Fruit fly (Drosophila melanogaster) whole organism, embryonic: Measurements from ENCODE around the gene CG14220.

Experiments
- ATbp ChIP-seq: fragments of 200-800 bp; sonication (Bioruptor generic); optimal IDR thresholded peaks from 2 replicates; lab custom pipeline; 2017; ENCODE audit warnings: missing biosample characterization, mild to moderate bottlenecking, missing genetic modification characterization, missing genetic modification reagents
- B-H2 ChIP-seq: fragments of 200-800 bp; sonication (Bioruptor generic); optimal IDR thresholded peaks from 2 replicates; lab custom pipeline; 2018; ENCODE audit warnings: missing biosample characterization, mild to moderate bottlenecking, missing genetic modification characterization
- Bgb ChIP-seq: fragments of 200-800 bp; sonication (Bioruptor generic); IDR thresholded peaks from 2 replicates; pipeline ENCODE4 v1.3.6; 2022; ENCODE audit warnings: missing biosample characterization, missing genetic modification characterization; ENCODE audit not compliant: partially characterized antibody
- CG11247 ChIP-seq: fragments of 200-800 bp; sonication (Bioruptor generic); IDR thresholded peaks from 2 replicates; pipeline ENCODE4 v1.3.6; 2022; ENCODE audit warnings: missing biosample characterization, missing genetic modification characterization
- CG12299 ChIP-seq: fragments of 200-800 bp; sonication (Bioruptor generic); optimal IDR thresholded peaks from 2 replicates; lab custom pipeline; 2018; ENCODE audit warnings: missing biosample characterization, mild to moderate bottlenecking, missing genetic modification characterization
- CG12391 ChIP-seq: fragments of 200-800 bp; sonication (Bioruptor generic); optimal IDR thresholded peaks from 3 replicates; lab custom pipeline; 2018; ENCODE audit warnings: missing biosample characterization, mild to moderate bottlenecking, missing genetic modification characterization, moderate library complexity
- CG14014 ChIP-seq: fragments of 200-800 bp; sonication (Bioruptor generic); IDR thresholded peaks from 2 replicates; pipeline ENCODE4 v1.3.6; 2022; ENCODE audit warnings: missing biosample characterization, missing genetic modification characterization
- CG14050 ChIP-seq: fragments of 200-800 bp; sonication (Bioruptor generic); IDR thresholded peaks from 3 replicates; pipeline ENCODE4 v1.3.6; 2022; ENCODE audit warnings: missing biosample characterization, missing genetic modification characterization
- CG14965 ChIP-seq: fragments of 200-800 bp; sonication (Bioruptor generic); optimal IDR thresholded peaks from 2 replicates; lab custom pipeline; 2016; ENCODE audit warnings: missing biosample characterization, missing genetic modification characterization, borderline replicate concordance
- CG15269 ChIP-seq: fragments of 200-800 bp; sonication (Bioruptor generic); optimal IDR thresholded peaks from 2 replicates; lab custom pipeline; 2018; ENCODE audit warnings: missing biosample characterization, mild to moderate bottlenecking, missing genetic modification characterization, moderate library complexity
- CG15479 ChIP-seq: fragments of 200-800 bp; sonication (Bioruptor generic); optimal IDR thresholded peaks from 3 replicates; lab custom pipeline; 2019; ENCODE audit warnings: missing biosample characterization, mild to moderate bottlenecking, missing genetic modification characterization, moderate library complexity
- CG34376 ChIP-seq: fragments of 200-800 bp; sonication (Bioruptor generic); optimal IDR thresholded peaks from 2 replicates; lab custom pipeline; 2018; ENCODE audit warnings: missing biosample characterization, mild to moderate bottlenecking, missing genetic modification characterization
- CG42726 ChIP-seq: fragments of 200-800 bp; sonication (Bioruptor generic); IDR thresholded peaks from 2 replicates; pipeline ENCODE4 v1.3.6; 2022; ENCODE audit warnings: missing biosample characterization, missing genetic modification characterization; ENCODE audit not compliant: partially characterized antibody
- CG4730 ChIP-seq: fragments of 200-800 bp; sonication (Bioruptor generic); IDR thresholded peaks from 2 replicates; pipeline ENCODE4 v1.3.6; 2022; ENCODE audit warnings: missing biosample characterization, missing genetic modification characterization
- CG4854 ChIP-seq: fragments of 200-800 bp; sonication (Bioruptor generic); optimal IDR thresholded peaks from 2 replicates; lab custom pipeline; 2016; ENCODE audit warnings: missing biosample characterization, missing genetic modification characterization, inconsistent platforms
- CG7372 ChIP-seq: fragments of 200-800 bp; sonication (Bioruptor generic); IDR thresholded peaks from 2 replicates; pipeline ENCODE4 v1.3.6; 2022; ENCODE audit warnings: missing biosample characterization, missing genetic modification characterization
- CG8388 ChIP-seq: fragments of 200-800 bp; sonication (Bioruptor generic); optimal IDR thresholded peaks from 2 replicates; lab custom pipeline; 2019; ENCODE audit warnings: missing biosample characterization, mild to moderate bottlenecking, missing genetic modification characterization, moderate library complexity
- CG8478 ChIP-seq: fragments of >200 bp; optimal IDR thresholded peaks from 2 replicates; lab custom pipeline; 2018
- CG9727 ChIP-seq: fragments of 200-800 bp; sonication (Bioruptor generic); optimal IDR thresholded peaks from 3 replicates; lab custom pipeline; 2017; ENCODE audit warnings: missing biosample characterization, mild to moderate bottlenecking, missing genetic modification characterization
- CoRest ChIP-seq: fragments of 200-800 bp; sonication (Bioruptor generic); optimal IDR thresholded peaks from 3 replicates; lab custom pipeline; 2018; ENCODE audit warnings: missing biosample characterization, mild to moderate bottlenecking, missing genetic modification characterization, moderate library complexity
- Dip2 ChIP-seq: fragments of 200-800 bp; sonication (Bioruptor generic); IDR thresholded peaks from 2 replicates; pipeline ENCODE4 v1.3.6; 2022; ENCODE audit warnings: missing biosample characterization, missing genetic modification characterization
- Dip3 ChIP-seq: fragments of 200-800 bp; sonication (Bioruptor generic); optimal IDR thresholded peaks from 3 replicates; lab custom pipeline; 2016; ENCODE audit warnings: missing biosample characterization, missing genetic modification characterization
- Ets97D ChIP-seq: fragments of 200-800 bp; sonication (Bioruptor generic); optimal IDR thresholded peaks from 3 replicates; lab custom pipeline; 2016; ENCODE audit warnings: missing biosample characterization, missing genetic modification characterization
- HmgZ ChIP-seq: fragments of 200-800 bp; sonication (Bioruptor generic); optimal IDR thresholded peaks from 2 replicates; lab custom pipeline; 2018; ENCODE audit warnings: missing biosample characterization, mild to moderate bottlenecking, missing genetic modification characterization
- NC2α ChIP-seq: fragments of 200-800 bp; sonication (Bioruptor generic); optimal IDR thresholded peaks from 2 replicates; lab custom pipeline; 2016; ENCODE audit warnings: missing biosample characterization, missing genetic modification characterization
- Nf-YC ChIP-seq: fragments of 200-800 bp; optimal IDR thresholded peaks from 3 replicates; lab custom pipeline; 2019; ENCODE audit warnings: missing biosample characterization, mild to moderate bottlenecking, missing genetic modification characterization, moderate library complexity
- Ptx1 ChIP-seq: fragments of 200-800 bp; sonication (Bioruptor generic); IDR thresholded peaks from 2 replicates; pipeline ENCODE4 v1.3.6; 2022; ENCODE audit warnings: missing biosample characterization, missing genetic modification characterization
- Ravus ChIP-seq: fragments of 200-800 bp; sonication (Bioruptor generic); IDR thresholded peaks from 2 replicates; pipeline ENCODE4 v1.3.6; 2022; ENCODE audit warnings: missing biosample characterization, missing genetic modification characterization
- Ssrp ChIP-seq: fragments of 200-800 bp; sonication (Bioruptor generic); optimal IDR thresholded peaks from 2 replicates; lab custom pipeline; 2018; ENCODE audit warnings: missing biosample characterization, mild to moderate bottlenecking, missing genetic modification characterization, moderate library complexity
- Stat92E ChIP-seq, 3 experiments: fragments of >200 bp in 2 of 3; fragments of 200-800 bp in 1 of 3; sonication (Bioruptor generic) in 1 of 3; optimal IDR thresholded peaks; 2 replicates each; lab custom pipeline; 2017 to 2019; ENCODE audit warnings: missing biosample characterization in 3 of 3, missing genetic modification characterization in 3 of 3, mild to moderate bottlenecking in 1 of 3, moderate library complexity in 1 of 3
- abd-A ChIP-seq: fragments of 200-800 bp; sonication (Bioruptor generic); optimal IDR thresholded peaks from 3 replicates; lab custom pipeline; 2019; ENCODE audit warnings: missing biosample characterization, mild to moderate bottlenecking, missing genetic modification characterization, moderate library complexity
- ato ChIP-seq: fragments of 200-800 bp; sonication (Bioruptor generic); IDR thresholded peaks from 2 replicates; pipeline ENCODE4 v1.3.6; 2022; ENCODE audit warnings: missing biosample characterization, missing genetic modification characterization; ENCODE audit not compliant: partially characterized antibody
- chm ChIP-seq: fragments of 200-800 bp; sonication (Bioruptor generic); IDR thresholded peaks from 2 replicates; pipeline ENCODE4 v1.3.6; 2022; ENCODE audit warnings: missing biosample characterization, missing genetic modification characterization
- croc ChIP-seq: fragments of 200-800 bp; sonication (Bioruptor generic); conservative IDR thresholded peaks from 3 replicates; pipeline ENCODE4 v1.3.6; 2022; ENCODE audit warnings: missing biosample characterization, missing genetic modification characterization
- crol ChIP-seq: fragments of 200-800 bp; sonication (Bioruptor generic); IDR thresholded peaks from 2 replicates; pipeline ENCODE4 v1.3.6; 2022; ENCODE audit warnings: missing biosample characterization, missing genetic modification characterization
- crp ChIP-seq, 2 experiments: fragments of 200-800 bp; sonication (Bioruptor generic); optimal IDR thresholded peaks; 2 replicates in 1 of 2; 3 replicates in 1 of 2; lab custom pipeline; 2017; ENCODE audit warnings: missing biosample characterization in 2 of 2, missing genetic modification characterization in 2 of 2, mild to moderate bottlenecking in 1 of 2, moderate library complexity in 1 of 2
- danr ChIP-seq: fragments of 200-800 bp; sonication (Bioruptor generic); IDR thresholded peaks from 2 replicates; pipeline ENCODE4 v1.3.6; 2022; ENCODE audit warnings: missing biosample characterization, missing genetic modification characterization
- dm ChIP-seq: fragments of 200-800 bp; sonication (Bioruptor generic); optimal IDR thresholded peaks from 3 replicates; lab custom pipeline; 2016; ENCODE audit warnings: missing biosample characterization, missing genetic modification characterization
- ems ChIP-seq: fragments of 200-800 bp; sonication (Bioruptor generic); optimal IDR thresholded peaks from 3 replicates; lab custom pipeline; 2016; ENCODE audit warnings: missing biosample characterization, missing genetic modification characterization
- jumu ChIP-seq: fragments of 200-800 bp; sonication (Bioruptor generic); optimal IDR thresholded peaks from 3 replicates; lab custom pipeline; 2016; ENCODE audit warnings: missing biosample characterization, missing genetic modification characterization
- kah ChIP-seq: fragments of 200-800 bp; sonication (Bioruptor generic); optimal IDR thresholded peaks from 2 replicates; lab custom pipeline; 2018; ENCODE audit warnings: missing biosample characterization, mild to moderate bottlenecking, missing genetic modification characterization
- lab ChIP-seq: fragments of 200-800 bp; sonication (Bioruptor generic); optimal IDR thresholded peaks from 3 replicates; lab custom pipeline; 2017; ENCODE audit warnings: missing biosample characterization, missing genetic modification characterization, mild to moderate bottlenecking, moderate library complexity, missing genetic modification reagents
- lbe ChIP-seq: fragments of 200-800 bp; sonication (Bioruptor generic); optimal IDR thresholded peaks from 2 replicates; lab custom pipeline; 2016; ENCODE audit warnings: missing biosample characterization, mild to moderate bottlenecking, missing genetic modification characterization
- org-1 ChIP-seq: fragments of 200-800 bp; sonication (Bioruptor generic); optimal IDR thresholded peaks from 2 replicates; lab custom pipeline; 2017; ENCODE audit warnings: missing biosample characterization, missing genetic modification characterization
- prd ChIP-seq, 3 experiments: fragments of >200 bp in 2 of 3; fragments of 200-800 bp in 1 of 3; sonication (Bioruptor generic) in 1 of 3; optimal IDR thresholded peaks in 2 of 3; IDR thresholded peaks in 1 of 3; 2 replicates in 2 of 3; 3 replicates in 1 of 3; pipeline versions ENCODE4 v1.3.6 to Lab custom; 2017 to 2022; ENCODE audit warnings: missing biosample characterization in 1 of 3, missing genetic modification characterization in 1 of 3
- pum ChIP-seq: fragments of 200-800 bp; sonication (Bioruptor generic); optimal IDR thresholded peaks from 2 replicates; lab custom pipeline; 2016; ENCODE audit warnings: missing biosample characterization, missing genetic modification characterization
- scrt ChIP-seq: fragments of 200-800 bp; sonication (Bioruptor generic); optimal IDR thresholded peaks from 2 replicates; lab custom pipeline; 2018; ENCODE audit warnings: missing biosample characterization, mild to moderate bottlenecking, missing genetic modification characterization, moderate library complexity
- so ChIP-seq: fragments of 200-800 bp; sonication (Bioruptor generic); IDR thresholded peaks from 3 replicates; pipeline ENCODE4 v1.3.6; 2022; ENCODE audit warnings: missing biosample characterization, missing genetic modification characterization
- tgo ChIP-seq: fragments of 200-800 bp; sonication (Bioruptor generic); IDR thresholded peaks from 3 replicates; pipeline ENCODE4 v1.3.6; 2022; ENCODE audit warnings: missing biosample characterization, missing genetic modification characterization
- zf30C ChIP-seq: fragments of 200-800 bp; sonication (Bioruptor generic); optimal IDR thresholded peaks from 3 replicates; lab custom pipeline; 2018; ENCODE audit warnings: missing biosample characterization, mild to moderate bottlenecking, missing genetic modification characterization

Gene CG14220

DNA sequence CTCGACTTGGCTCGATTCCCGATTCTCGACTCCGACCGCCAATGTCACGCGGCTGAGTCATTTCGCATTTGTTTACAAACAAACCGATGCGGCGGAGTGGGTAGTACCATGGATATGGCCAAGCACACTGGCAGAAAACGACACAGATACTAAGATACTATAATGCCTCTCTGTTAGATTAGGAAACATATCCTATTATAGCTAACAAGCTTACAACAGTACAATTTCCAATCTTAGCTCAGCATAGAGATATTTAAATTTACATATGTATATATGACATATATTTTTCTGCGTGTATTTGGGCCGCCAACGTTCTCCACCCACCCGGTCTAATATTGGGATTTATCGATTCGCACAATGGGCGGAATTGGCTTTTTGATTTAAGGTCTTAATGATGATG, 2.3 kb upstream of the CG14220 start (continued):
- TF ChIP-seq Dip3 (GFP tag; lab: Kevin White, UChicago) (peak; percentile 51), B-H2 (GFP tag; lab: Kevin White, UChicago) (peak; percentile 46), CG9727 (GFP tag; lab: Kevin White, UChicago) (peak; percentile 80), ato (no peak), Ptx1 (peak; percentile 82), so (GFP tag; lab: Robert Waterston, UW) (peak; percentile 83), danr (GFP tag; lab: Robert Waterston, UW) (peak; percentile 53), org-1 (peak; percentile 66), CoRest (tag; lab: Kevin White, UChicago) (peak; percentile 70), CG12391 (peak; percentile 69), scrt (peak; percentile 58), CG34376 (GFP tag; lab: Kevin White, UChicago) (peak; percentile 86), CG4854 (GFP tag; lab: Kevin White, UChicago) (peak; percentile 45), lbe (GFP tag; lab: Kevin White, UChicago) (peak; percentile 30), CG11247 (GFP tag; lab: Robert Waterston, UW) (peak; percentile 77), kah (GFP tag; lab: Kevin White, UChicago) (peak; percentile 14), Ssrp (peak; percentile 53), CG7372 (peak; percentile 59), NC2α (no peak), CG8478 (lab: Kevin White, UChicago) (no peak), lab (GFP tag; lab: Kevin White, UChicago) (peak; percentile 89), pum (GFP tag; lab: Kevin White, UChicago) (peak; percentile 49), CG14965 (GFP tag; lab: Kevin White, UChicago) (no peak), CG15479 (no peak), crp (GFP tag; optimal IDR thresholded peaks at IDR 0.05; lab: Kevin White, UChicago) (no peak), Bgb (no peak), chm (GFP tag; lab: Robert Waterston, UW) (peak; percentile 77), croc (GFP tag; lab: Robert Waterston, UW) (peak; percentile 36; the same call in 1 of the 3 replicates), Stat92E (GFP tag; optimal IDR thresholded peaks at IDR 0.05; lab: Kevin White, UChicago) (no peak), HmgZ (tag; lab: Kevin White, UChicago) (peak; percentile 76), jumu (peak; percentile 55), prd (optimal IDR thresholded peaks at IDR 0.05; lab: Kevin White, UChicago) (no peak), prd (GFP tag; IDR thresholded peaks at IDR 0.05; lab: Robert Waterston, UW) (peak; percentile 87), dm (GFP tag; lab: Kevin White, UChicago) (no peak), tgo (peak; percentile 79), CG4730 (GFP tag; lab: Robert Waterston, UW) (peak; percentile 62), ems (GFP tag; lab: Kevin White, UChicago) (peak; percentile 57), CG8388 (GFP tag; lab: Kevin White, UChicago) (peak; percentile 56), Ets97D (GFP tag; lab: Kevin White, UChicago) (peak; percentile 20), Dip2 (GFP tag; lab: Robert Waterston, UW) (no peak), Ravus (GFP tag; lab: Robert Waterston, UW) (peak; percentile 55), CG12299 (tag; lab: Kevin White, UChicago) (no peak), abd-A (tag; lab: Kevin White, UChicago) (peak; percentile 13), Nf-YC (tag; lab: Kevin White, UChicago) (peak; percentile 64), CG15269 (tag; lab: Kevin White, UChicago) (peak; percentile 85), CG42726 (GFP tag; lab: Robert Waterston, UW) (no peak), CG14014 (GFP tag; lab: Robert Waterston, UW) (peak; percentile 88), CG14050 (peak; percentile 72), ATbp (peak; percentile 67), zf30C (GFP tag; lab: Kevin White, UChicago) (peak; percentile 27), crol (GFP tag; lab: Robert Waterston, UW) (no peak)
